Worm (Caenorhabditis elegans) whole organism, L1 larva: ENCODE results near the gene F01E11.3.

Experiments used
- C16A3.4 ChIP-seq: fragments of 150-350 bp; optimal IDR thresholded peaks from 2 replicates; lab custom pipeline; 2014; ENCODE audit warnings: missing biosample characterization, missing genetic modification characterization
- C34B4.2 ChIP-seq: sonication (generic microtip); optimal IDR thresholded peaks from 2 replicates; lab custom pipeline; 2017; ENCODE audit warnings: mild to moderate bottlenecking, missing genetic modification characterization, missing compliant biosample characterization
- F16B12.6 ChIP-seq: fragments of 150-350 bp; optimal IDR thresholded peaks from 2 replicates; lab custom pipeline; 2014; ENCODE audit warnings: missing biosample characterization, missing genetic modification characterization
- aha-1 ChIP-seq: fragments of 150-350 bp; optimal IDR thresholded peaks from 2 replicates; lab custom pipeline; 2014; ENCODE audit warnings: missing biosample characterization, missing genetic modification characterization
- aly-2 ChIP-seq: fragments of 150-350 bp; optimal IDR thresholded peaks from 2 replicates; lab custom pipeline; 2014; ENCODE audit warnings: missing biosample characterization, missing genetic modification characterization
- ama-1 ChIP-seq: fragments of 150-350 bp; optimal IDR thresholded peaks from 2 replicates; lab custom pipeline; 2014
- blmp-1 ChIP-seq: fragments of 150-350 bp; optimal IDR thresholded peaks from 2 replicates; lab custom pipeline; 2014; ENCODE audit warnings: missing biosample characterization, missing genetic modification characterization
- ceh-63 ChIP-seq: fragments of 200-800 bp; sonication (Bioruptor generic); optimal IDR thresholded peaks from 2 replicates; lab custom pipeline; 2018; ENCODE audit warnings: mild to moderate bottlenecking, missing genetic modification characterization, missing compliant biosample characterization
- ceh-88 ChIP-seq: fragments of 200-800 bp; sonication (Bioruptor generic); IDR thresholded peaks from 2 replicates; pipeline ENCODE4 v1.3.6; 2022; ENCODE audit warnings: missing genetic modification characterization, missing compliant biosample characterization
- ceh-90 ChIP-seq: sonication (generic microtip); optimal IDR thresholded peaks from 2 replicates; lab custom pipeline; 2016; ENCODE audit warnings: missing genetic modification characterization, missing compliant biosample characterization
- ces-1 ChIP-seq: fragments of 150-350 bp; optimal IDR thresholded peaks from 2 replicates; lab custom pipeline; 2014; ENCODE audit warnings: missing biosample characterization, missing genetic modification reagents, missing genetic modification characterization
- dpl-1 ChIP-seq, 3 experiments: fragments of 150-350 bp in 2 of 3; sonication (generic microtip) in 1 of 3; optimal IDR thresholded peaks; 2 replicates each; lab custom pipeline; 2014 to 2017; ENCODE audit warnings: missing biosample characterization in 3 of 3, missing genetic modification characterization in 3 of 3, missing genetic modification reagents in 3 of 3
- efl-1 ChIP-seq, 4 experiments: fragments of 150-350 bp; optimal IDR thresholded peaks in 3 of 4; peaks in 1 of 4; 1 replicate in 1 of 4; 2 replicates in 3 of 4; lab custom pipeline; 2014; ENCODE audit warnings: missing biosample characterization in 2 of 4, missing genetic modification characterization in 2 of 4, missing genetic modification reagents in 2 of 4
- elt-2 ChIP-seq: sonication (generic microtip); optimal IDR thresholded peaks from 2 replicates; lab custom pipeline; 2016; ENCODE audit warnings: missing genetic modification characterization, mild to moderate bottlenecking, inconsistent platforms, missing compliant biosample characterization, missing genetic modification reagents
- elt-3 ChIP-seq, 6 experiments: fragments of 150-350 bp in 1 of 6; sonication (generic microtip); optimal IDR thresholded peaks; 2 replicates each; lab custom pipeline; 2017 to 2018; ENCODE audit warnings: missing biosample characterization in 6 of 6, missing genetic modification characterization in 6 of 6, inconsistent platforms in 1 of 6
- fkh-10 ChIP-seq: sonication (generic microtip); optimal IDR thresholded peaks from 2 replicates; lab custom pipeline; 2017; ENCODE audit warnings: missing biosample characterization, missing genetic modification reagents, missing genetic modification characterization
- grh-1 ChIP-seq: fragments of 200-800 bp; sonication (Bioruptor generic); IDR thresholded peaks from 2 replicates; pipeline ENCODE4 v1.3.6; 2022; ENCODE audit warnings: missing genetic modification reagents, missing genetic modification characterization, missing compliant biosample characterization
- hlh-17 ChIP-seq: fragments of 200-800 bp; sonication (Bioruptor generic); optimal IDR thresholded peaks from 2 replicates; lab custom pipeline; 2018; ENCODE audit warnings: missing genetic modification characterization, mild to moderate bottlenecking, missing compliant biosample characterization, moderate library complexity, borderline replicate concordance
- hlh-4 ChIP-seq: sonication (generic microtip); optimal IDR thresholded peaks from 2 replicates; lab custom pipeline; 2016; ENCODE audit warnings: mild to moderate bottlenecking, missing genetic modification characterization, missing compliant biosample characterization
- hpl-2 ChIP-seq: fragments of 150-350 bp; optimal IDR thresholded peaks from 2 replicates; lab custom pipeline; 2014; ENCODE audit warnings: missing biosample characterization, missing genetic modification reagents, missing genetic modification characterization
- irx-1 ChIP-seq: sonication (generic microtip); optimal IDR thresholded peaks from 2 replicates; lab custom pipeline; 2016; ENCODE audit warnings: missing genetic modification characterization, missing compliant biosample characterization
- lin-14 ChIP-seq: fragments of 200-800 bp; sonication (Bioruptor generic); optimal IDR thresholded peaks from 2 replicates; lab custom pipeline; 2018; ENCODE audit warnings: mild to moderate bottlenecking, missing genetic modification characterization, moderate library complexity, missing compliant biosample characterization
- lin-15B ChIP-seq: fragments of 150-350 bp; sonication (generic microtip); optimal IDR thresholded peaks from 3 replicates; lab custom pipeline; 2014; ENCODE audit warnings: missing biosample characterization, missing genetic modification characterization
- lin-39 ChIP-seq: fragments of 150-350 bp; optimal IDR thresholded peaks from 2 replicates; lab custom pipeline; 2014; ENCODE audit warnings: missing biosample characterization, missing genetic modification reagents, missing genetic modification characterization
- lsy-2 ChIP-seq, 2 experiments: fragments of 150-350 bp; optimal IDR thresholded peaks; 2 replicates each; lab custom pipeline; 2014; ENCODE audit warnings: missing biosample characterization in 2 of 2, missing genetic modification characterization in 2 of 2
- mab-9 ChIP-seq: fragments of 200-800 bp; sonication (Bioruptor generic); IDR thresholded peaks from 2 replicates; pipeline ENCODE4 v1.3.6; 2022; ENCODE audit warnings: missing genetic modification reagents, missing genetic modification characterization, missing compliant biosample characterization
- mdl-1 ChIP-seq, 2 experiments: fragments of 150-350 bp; optimal IDR thresholded peaks; 2 replicates each; lab custom pipeline; 2014 to 2017; ENCODE audit warnings: missing biosample characterization in 2 of 2, missing genetic modification characterization in 2 of 2, inconsistent platforms in 1 of 2
- mep-1 ChIP-seq: fragments of 150-350 bp; optimal IDR thresholded peaks from 2 replicates; lab custom pipeline; 2014; ENCODE audit warnings: missing biosample characterization, missing genetic modification characterization
- nhr-19 ChIP-seq: fragments of 200-800 bp; sonication (Bioruptor generic); conservative IDR thresholded peaks from 2 replicates; pipeline ENCODE4 v1.3.6; 2022; ENCODE audit warnings: missing genetic modification characterization, missing compliant biosample characterization
- nhr-20 ChIP-seq: sonication (generic microtip); optimal IDR thresholded peaks from 2 replicates; lab custom pipeline; 2016; ENCODE audit warnings: mild to moderate bottlenecking, missing genetic modification characterization, missing compliant biosample characterization
- nhr-28 ChIP-seq: fragments of 150-350 bp; optimal IDR thresholded peaks from 2 replicates; lab custom pipeline; 2014; ENCODE audit warnings: missing biosample characterization, missing genetic modification characterization
- nhr-47 ChIP-seq: sonication (generic microtip); optimal IDR thresholded peaks from 2 replicates; lab custom pipeline; 2016; ENCODE audit warnings: mild to moderate bottlenecking, missing genetic modification characterization, moderate library complexity, missing compliant biosample characterization
- nhr-76 ChIP-seq: sonication (generic microtip); optimal IDR thresholded peaks from 2 replicates; lab custom pipeline; 2017; ENCODE audit warnings: missing biosample characterization, missing genetic modification characterization
- nhr-84 ChIP-seq: sonication (generic microtip); optimal IDR thresholded peaks from 2 replicates; lab custom pipeline; 2017; ENCODE audit warnings: missing biosample characterization, missing genetic modification characterization
- nhr-85 ChIP-seq: sonication (generic microtip); peaks from one replicate; lab custom pipeline; 2016; ENCODE audit warnings: missing genetic modification characterization, inconsistent platforms, missing compliant biosample characterization
- skn-1 ChIP-seq: fragments of 150-350 bp; optimal IDR thresholded peaks from 2 replicates; lab custom pipeline; 2014; ENCODE audit warnings: missing biosample characterization, missing genetic modification characterization
- snpc-4 ChIP-seq: fragments of 150-350 bp; optimal IDR thresholded peaks from 2 replicates; lab custom pipeline; 2014; ENCODE audit warnings: missing biosample characterization, missing genetic modification characterization
- swsn-7 ChIP-seq: sonication (generic microtip); optimal IDR thresholded peaks from 2 replicates; lab custom pipeline; 2016; ENCODE audit warnings: missing genetic modification characterization, missing compliant biosample characterization
- unc-30 ChIP-seq: sonication (generic microtip); optimal IDR thresholded peaks from 2 replicates; lab custom pipeline; 2017; ENCODE audit warnings: missing biosample characterization, missing genetic modification characterization
- unc-98 ChIP-seq: fragments of 200-800 bp; sonication (Bioruptor generic); IDR thresholded peaks from 2 replicates; pipeline ENCODE4 v1.3.6; 2022; ENCODE audit warnings: missing genetic modification characterization, missing compliant biosample characterization
- zag-1 ChIP-seq: fragments of 150-350 bp; optimal IDR thresholded peaks from 2 replicates; lab custom pipeline; 2014; ENCODE audit warnings: missing biosample characterization, missing genetic modification characterization
- zip-4 ChIP-seq: fragments of 200-800 bp; sonication (Bioruptor generic); optimal IDR thresholded peaks from 2 replicates; lab custom pipeline; 2018; ENCODE audit warnings: mild to moderate bottlenecking, missing genetic modification characterization, moderate library complexity, missing compliant biosample characterization
- ztf-4 ChIP-seq: fragments of 150-350 bp; optimal IDR thresholded peaks from 2 replicates; lab custom pipeline; 2014; ENCODE audit warnings: missing biosample characterization, missing genetic modification characterization

The F01E11.3 gene

ce11 chrX:6935430-6935829 lies 31.7 kb upstream of the F01E11.3 start, which contains the start of gene C16E9.2:
TSS of gene C16E9.2 (plus strand) at chrX:6935730.
- TF ChIP-seq fkh-10 (GFP tag; lab: Kevin White, UChicago) (no peak), mab-9 (GFP tag; lab: Robert Waterston, UW) (no peak), zip-4 (GFP tag; lab: Kevin White, UChicago) (no peak), lsy-2 (tag; optimal IDR thresholded peaks at IDR 0.05; lab: Kevin White, UChicago) (no peak), lin-14 (no peak)

ce11 chrX:6937742-6938141 lies 29.4 kb upstream of the F01E11.3 start:
- TF ChIP-seq aly-2 (tag; lab: Kevin White, UChicago) (no peak), ama-1 (lab: Kevin White, UChicago) (no peak), skn-1 (tag; lab: Kevin White, UChicago) (no peak), grh-1 (GFP tag; lab: Robert Waterston, UW) (no peak), C16A3.4 (tag; lab: Kevin White, UChicago) (no peak), aha-1 (tag; lab: Kevin White, UChicago) (no peak), dpl-1 (GFP tag; optimal IDR thresholded peaks at IDR 0.05; lab: Kevin White, UChicago) (no peak), ces-1 (GFP tag; lab: Kevin White, UChicago) (no peak), lin-39 (tag; lab: Kevin White, UChicago) (no peak), ceh-90 (tag; lab: Kevin White, UChicago) (no peak), F16B12.6 (no peak), hlh-17 (GFP tag; lab: Kevin White, UChicago) (no peak), ceh-88 (no peak), unc-30 (no peak), lsy-2 (tag; optimal IDR thresholded peaks at IDR 0.05; lab: Kevin White, UChicago) (no peak), lin-15B (tag; lab: Kevin White, UChicago) (no peak), nhr-76 (tag; lab: Kevin White, UChicago) (no peak)

ce11 chrX:6939917-6940316 lies 27.2 kb upstream of the F01E11.3 start, which contains the start of gene C16E9.1:
TSS of gene C16E9.1 (plus strand) at chrX:6940217.
- TF ChIP-seq C34B4.2 (tag; lab: Kevin White, UChicago), result no peak
- peak in 1 of 6 experiments; percentile 33 for TF ChIP-seq elt-3 (tag; optimal IDR thresholded peaks at IDR 0.05; lab: Kevin White, UChicago)
- no peak for TF ChIP-seq efl-1 (optimal IDR thresholded peaks at IDR 0.05; lab: Kevin White, UChicago)
- TF ChIP-seq efl-1 (GFP tag; optimal IDR thresholded peaks at IDR 0.05 in 1 of 2; lab: Kevin White, UChicago), result no peak
- TF ChIP-seq nhr-28 (tag; lab: Kevin White, UChicago), result no peak
- no peak for TF ChIP-seq zip-4 (GFP tag; lab: Kevin White, UChicago)
- no peak for TF ChIP-seq hlh-17 (GFP tag; lab: Kevin White, UChicago)
- TF ChIP-seq zag-1 (tag; lab: Kevin White, UChicago), result no peak
- peak; percentile 0 for TF ChIP-seq lin-14
- TF ChIP-seq ztf-4 (tag; lab: Kevin White, UChicago), result no peak
- no peak for TF ChIP-seq unc-98 (GFP tag; lab: Robert Waterston, UW)
- peak; percentile 66 for TF ChIP-seq blmp-1 (tag; lab: Kevin White, UChicago)
- no peak for TF ChIP-seq hpl-2
- TF ChIP-seq F16B12.6, result no peak
- no peak for TF ChIP-seq irx-1
- TF ChIP-seq snpc-4 (tag; lab: Kevin White, UChicago), result no peak
- no peak for TF ChIP-seq swsn-7 (tag; lab: Kevin White, UChicago)

ce11 chrX:6940775-6941174 lies 26.4 kb upstream of the F01E11.3 start:
- TF ChIP-seq lsy-2 (tag; optimal IDR thresholded peaks at IDR 0.05; lab: Kevin White, UChicago), result no peak
- peak in 1 of 6 experiments; percentile 14 for TF ChIP-seq elt-3 (tag; optimal IDR thresholded peaks at IDR 0.05; lab: Kevin White, UChicago)
- TF ChIP-seq blmp-1 (tag; lab: Kevin White, UChicago), result peak; percentile 24
- no peak for TF ChIP-seq elt-2 (tag; lab: Kevin White, UChicago)

ce11 chrX:6941711-6942110 lies 25.4 kb upstream of the F01E11.3 start:
- TF ChIP-seq dpl-1 (GFP tag; optimal IDR thresholded peaks at IDR 0.05; lab: Kevin White, UChicago), result no peak
- no peak for TF ChIP-seq hlh-4 (tag; lab: Kevin White, UChicago)
- TF ChIP-seq ceh-63, result no peak
- no peak for TF ChIP-seq mdl-1 (tag; optimal IDR thresholded peaks at IDR 0.05; lab: Kevin White, UChicago)
- TF ChIP-seq ces-1 (GFP tag; lab: Kevin White, UChicago), result no peak
- peak; percentile 25 for TF ChIP-seq nhr-85 (tag; lab: Kevin White, UChicago)
- no peak for TF ChIP-seq nhr-19 (GFP tag; lab: Robert Waterston, UW)
- peak; percentile 10 for TF ChIP-seq mep-1
- no peak for TF ChIP-seq lin-15B (tag; lab: Kevin White, UChicago)
- TF ChIP-seq elt-3 (tag; optimal IDR thresholded peaks at IDR 0.05; lab: Kevin White, UChicago), result peak in 2 of 6 experiments; percentile 37 to 42
- peak; percentile 41 for TF ChIP-seq lin-14
- no peak for TF ChIP-seq nhr-47
- no peak for TF ChIP-seq aha-1 (tag; lab: Kevin White, UChicago)
- peak; percentile 29 for TF ChIP-seq nhr-20
- TF ChIP-seq nhr-84 (tag; lab: Kevin White, UChicago), result no peak
- TF ChIP-seq hpl-2, result no peak
- peak; percentile 75 for TF ChIP-seq blmp-1 (tag; lab: Kevin White, UChicago)
- TF ChIP-seq, all 84 proteins: peak for 6
